Worm (Caenorhabditis elegans): ENCODE data around the gene clec-141.

clec-141 gene

DNA sequence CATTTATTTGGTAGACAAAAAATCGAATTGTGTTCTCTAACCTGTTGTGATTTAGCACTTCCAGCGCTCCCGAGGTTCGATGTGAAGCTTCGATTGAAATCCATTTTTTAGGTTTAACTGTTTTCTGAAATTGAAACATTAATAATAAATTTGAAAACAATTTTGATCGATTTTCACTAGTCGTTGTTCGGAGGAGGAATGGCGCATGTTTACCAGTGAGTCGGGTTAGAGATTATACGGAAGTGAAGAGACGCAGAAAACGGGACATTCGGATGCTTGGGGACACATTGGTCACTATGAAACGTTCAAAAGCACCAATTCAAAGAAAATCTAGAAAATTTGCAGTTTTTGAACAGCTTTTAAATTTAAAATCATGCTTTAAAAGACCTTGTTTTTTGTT is 8.7 kb downstream of the clec-141 start, which contains the start of gene fbxl-3:
TSS of gene fbxl-3 (minus strand) at position 124 of the 400 bp plus-strand sequence.
- TF ChIP-seq F44E2.7 (GFP tag; IDR thresholded peaks at IDR 0.05) (no peak), nhr-28 (tag; optimal IDR thresholded peaks at IDR 0.05) (peak; percentile 2), daf-16 (GFP tag; optimal IDR thresholded peaks at IDR 0.05) (no peak), daf-16 (tag; optimal IDR thresholded peaks at IDR 0.05) (peak; percentile 61), hlh-11 (tag; optimal IDR thresholded peaks at IDR 0.05) (peak; percentile 11)

DNA sequence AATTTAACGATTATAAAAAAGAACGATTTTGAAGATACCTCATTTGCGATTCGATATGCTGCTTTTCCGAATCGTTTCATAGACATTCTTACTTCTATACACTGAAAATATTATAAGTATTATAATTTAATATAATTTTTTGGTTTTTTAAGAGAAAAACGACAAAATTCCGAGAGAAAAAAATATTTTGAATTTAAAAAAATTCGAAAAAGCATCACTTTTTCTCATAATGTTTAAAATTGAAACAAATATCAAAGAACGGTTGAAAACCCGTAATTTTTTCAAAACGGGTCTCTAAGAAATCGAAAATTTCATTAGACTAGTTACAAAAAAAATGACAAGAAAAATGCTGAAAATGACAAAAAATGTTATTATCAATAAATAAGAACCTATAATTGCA is 11.9 kb downstream of the clec-141 start, which contains the start of gene pink-1:
TSS of gene pink-1 (minus strand) at position 101 of the 400 bp plus-strand sequence.
- TF ChIP-seq ceh-62 (tag; optimal IDR thresholded peaks at IDR 0.05): no peak
- TF ChIP-seq Y105C5A.15 (GFP tag; IDR thresholded peaks at IDR 0.05): no peak
- TF ChIP-seq vab-7 (GFP tag; IDR thresholded peaks at IDR 0.05): no peak
- TF ChIP-seq lin-38 (GFP tag; IDR thresholded peaks at IDR 0.05): 0 out of 2 replicates have a peak, but pooled peaks have one; percentile 17

DNA sequence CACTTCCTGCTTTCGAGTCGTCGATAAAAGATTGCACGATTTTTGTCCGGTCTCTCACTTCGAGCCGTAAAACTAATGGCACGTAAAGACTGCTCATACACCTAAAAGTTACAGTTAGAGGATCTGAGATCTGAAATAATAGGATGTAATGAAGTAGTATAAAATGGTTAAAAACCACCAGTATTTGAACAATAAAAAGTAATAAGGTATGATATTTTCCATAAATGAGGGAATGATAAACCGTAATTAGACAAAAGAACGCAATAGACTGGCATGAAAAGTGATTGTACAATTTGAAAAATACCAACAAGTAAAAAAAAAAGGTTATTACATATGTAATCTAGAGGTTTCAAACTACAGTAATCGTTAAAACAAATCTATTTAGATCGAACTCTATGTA is 14.4 kb downstream of the clec-141 start, which contains the start of gene brap-2:
TSS of gene brap-2 (minus strand) at position 101 of the 400 bp plus-strand sequence.
- no peak for TF ChIP-seq dmd-9 (GFP tag; IDR thresholded peaks at IDR 0.05)
- TF ChIP-seq php-3 (GFP tag; IDR thresholded peaks at IDR 0.05): no peak
- no peak for TF ChIP-seq mxl-2 (GFP tag; conservative IDR thresholded peaks at IDR 0.05)
- TF ChIP-seq madf-9 (GFP tag; conservative IDR thresholded peaks at IDR 0.05): no peak
- TF ChIP-seq set-16 (GFP tag; IDR thresholded peaks at IDR 0.05): no peak
- peak; percentile 11 for TF ChIP-seq aha-1 (tag)
- TF ChIP-seq unc-130 (GFP tag; optimal IDR thresholded peaks at IDR 0.05): no peak

DNA sequence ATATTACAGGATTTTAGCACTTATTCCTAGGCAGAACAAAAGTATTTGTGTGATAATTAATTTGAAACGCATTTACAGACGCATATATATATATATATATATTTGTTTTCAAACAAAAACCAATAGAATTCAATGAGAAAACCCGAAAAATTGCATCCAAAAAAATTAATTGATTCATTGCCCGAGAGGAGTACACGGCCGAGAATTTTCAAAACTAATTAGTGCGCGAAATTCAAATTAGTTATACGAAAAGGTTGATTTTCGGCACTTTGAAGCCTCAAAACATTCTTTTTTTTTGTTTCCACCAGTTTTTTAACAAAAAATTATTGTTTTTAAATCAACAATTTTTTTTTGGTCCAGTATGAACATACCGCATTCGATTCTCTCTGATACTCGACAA is 16.0 kb downstream of the clec-141 start:
- TF ChIP-seq dpl-1 (GFP tag; optimal IDR thresholded peaks at IDR 0.05): peak; percentile 55
- TF ChIP-seq lir-3 (tag; optimal IDR thresholded peaks at IDR 0.05): no peak
- TF ChIP-seq ceh-32 (tag; optimal IDR thresholded peaks at IDR 0.05; ENCODE audit: poor library complexity): no peak

DNA sequence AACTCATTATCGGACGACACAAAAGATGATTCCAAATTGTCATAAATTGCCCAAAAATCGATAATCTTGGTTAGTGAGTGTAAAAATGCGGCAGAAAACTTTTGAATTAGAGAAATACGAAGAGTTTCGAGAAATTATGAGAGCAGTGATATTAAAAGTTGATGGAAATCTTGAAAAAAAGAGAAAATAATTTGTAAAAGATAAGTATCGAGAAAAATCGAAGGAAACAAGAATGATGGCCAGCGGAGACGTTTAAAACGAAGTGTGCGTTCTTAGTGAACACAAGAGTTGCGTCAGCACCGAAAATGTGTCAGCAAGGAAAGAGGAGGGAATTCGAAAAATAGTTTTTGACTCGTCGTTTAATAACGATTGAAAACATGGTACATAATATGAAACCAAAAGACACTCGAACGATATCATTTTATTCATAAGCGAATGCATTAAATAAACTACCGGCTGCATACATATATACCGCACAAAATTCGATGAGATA is 17.6 kb downstream of the clec-141 start, which contains the start of gene ndx-6:
TSS of gene ndx-6 (minus strand) at position 51 of the 493 bp plus-strand sequence.
- TF ChIP-seq T20F7.1 (GFP tag; optimal IDR thresholded peaks at IDR 0.05): peak; percentile 83
- TF ChIP-seq madf-9 (GFP tag; conservative IDR thresholded peaks at IDR 0.05): peak; percentile 35; the same call in 1 of the 2 replicates
- peak; percentile 72 for TF ChIP-seq hlh-11 (tag; optimal IDR thresholded peaks at IDR 0.05)
- no peak for TF ChIP-seq sdz-12 (GFP tag; optimal IDR thresholded peaks at IDR 0.05)
- TF ChIP-seq vab-7 (GFP tag; IDR thresholded peaks at IDR 0.05): no peak
- no peak for TF ChIP-seq zag-1 (tag; optimal IDR thresholded peaks at IDR 0.05)
- peak; percentile 18 for TF ChIP-seq spr-3 (GFP tag; optimal IDR thresholded peaks at IDR 0.05)
- peak in 1 of 2 experiments; percentile 43 for TF ChIP-seq hif-1 (tag; optimal IDR thresholded peaks at IDR 0.05)
- TF ChIP-seq hlh-30 (tag; optimal IDR thresholded peaks at IDR 0.05; ENCODE audit: insufficient read depth): peak; percentile 66
- TF ChIP-seq fkh-10 (GFP tag; optimal IDR thresholded peaks at IDR 0.05): no peak
- peak; percentile 76 for TF ChIP-seq nhr-25 (tag; optimal IDR thresholded peaks at IDR 0.05; ENCODE audit: borderline replicate concordance, insufficient read depth)
- peak; percentile 64 for TF ChIP-seq lin-13 (GFP tag; optimal IDR thresholded peaks at IDR 0.05)
- peak; percentile 85 for TF ChIP-seq dve-1 (tag; optimal IDR thresholded peaks at IDR 0.05; ENCODE audit: insufficient read depth)
- no peak for TF ChIP-seq php-3 (GFP tag; IDR thresholded peaks at IDR 0.05)
- peak; percentile 49 for TF ChIP-seq nhr-28 (tag; optimal IDR thresholded peaks at IDR 0.05)
- peak; percentile 75 for TF ChIP-seq rbr-2 (tag; optimal IDR thresholded peaks at IDR 0.05)
- peak; percentile 91 for TF ChIP-seq mes-2 (tag; optimal IDR thresholded peaks at IDR 0.05; ENCODE audit: poor library complexity, severe bottlenecking)
- TF ChIP-seq duxl-1 (tag; optimal IDR thresholded peaks at IDR 0.05; ENCODE audit: poor library complexity): peak; percentile 51
- no peak; the same call in 1 of the 2 replicates for TF ChIP-seq pha-4 (GFP tag; IDR thresholded peaks at IDR 0.05)
- TF ChIP-seq pha-4 (tag; optimal IDR thresholded peaks at IDR 0.05): peak; percentile 64
- TF ChIP-seq daf-16 (GFP tag; optimal IDR thresholded peaks at IDR 0.05): no peak
- peak; percentile 47 for TF ChIP-seq daf-16 (tag; optimal IDR thresholded peaks at IDR 0.05)
- peak; percentile 71 for TF ChIP-seq nhr-11 (tag; optimal IDR thresholded peaks at IDR 0.05)
- peak; percentile 42 for TF ChIP-seq aha-1 (tag)
- TF ChIP-seq ceh-32 (tag; optimal IDR thresholded peaks at IDR 0.05; ENCODE audit: poor library complexity): no peak
- peak; percentile 74 for TF ChIP-seq nhr-102 (tag; optimal IDR thresholded peaks at IDR 0.05)
- peak; percentile 67 for TF ChIP-seq nhr-48 (tag; optimal IDR thresholded peaks at IDR 0.05)
- no peak for TF ChIP-seq F10B5.3 (tag; optimal IDR thresholded peaks at IDR 0.05)
- 0 out of 2 replicates have a peak, but pooled peaks have one; percentile 64 for TF ChIP-seq nhr-42 (GFP tag; IDR thresholded peaks at IDR 0.05)
- peak; percentile 58; the same call in 1 of the 2 replicates for TF ChIP-seq ceh-20 (GFP tag; IDR thresholded peaks at IDR 0.05)
- no peak for TF ChIP-seq unc-39 (tag; optimal IDR thresholded peaks at IDR 0.05)
